Fruit fly (Drosophila melanogaster) whole organism, prepupa: ENCODE results near the gene Lcp65Ab2.

Experiments used
- Blimp-1 ChIP-seq: fragments of 200-800 bp; sonication (Bioruptor generic); optimal IDR thresholded peaks from 3 replicates; lab custom pipeline; 2017; ENCODE audit warnings: missing biosample characterization, missing genetic modification characterization, mild to moderate bottlenecking, moderate library complexity, missing genetic modification reagents
- CG10631 ChIP-seq: fragments of 200-800 bp; sonication (Bioruptor generic); optimal IDR thresholded peaks from 2 replicates; lab custom pipeline; 2016; ENCODE audit warnings: missing biosample characterization, missing genetic modification characterization
- CG10669 ChIP-seq: fragments of 200-800 bp; sonication (Bioruptor generic); optimal IDR thresholded peaks from 3 replicates; lab custom pipeline; 2018; ENCODE audit warnings: missing biosample characterization, mild to moderate bottlenecking, missing genetic modification characterization, moderate library complexity
- CG11762 ChIP-seq: fragments of 200-800 bp; sonication (Bioruptor generic); optimal IDR thresholded peaks from 3 replicates; lab custom pipeline; 2016; ENCODE audit warnings: missing biosample characterization, missing genetic modification characterization; ENCODE audit not compliant: insufficient read depth
- CG11902 ChIP-seq: fragments of 200-800 bp; sonication (Bioruptor generic); optimal IDR thresholded peaks from 3 replicates; lab custom pipeline; 2016; ENCODE audit warnings: missing biosample characterization, missing genetic modification characterization
- CG15336 ChIP-seq: fragments of 200-800 bp; sonication (Bioruptor generic); IDR thresholded peaks from 2 replicates; pipeline ENCODE4 v1.3.6; 2022; ENCODE audit warnings: missing biosample characterization, missing genetic modification characterization
- CG1621 ChIP-seq: fragments of 200-800 bp; sonication (Bioruptor generic); optimal IDR thresholded peaks from 3 replicates; lab custom pipeline; 2018; ENCODE audit warnings: missing biosample characterization, mild to moderate bottlenecking, missing genetic modification characterization
- CG3032 ChIP-seq: fragments of 200-800 bp; optimal IDR thresholded peaks from 2 replicates; lab custom pipeline; 2019; ENCODE audit warnings: missing biosample characterization, mild to moderate bottlenecking, missing genetic modification characterization, moderate library complexity
- CG32006 ChIP-seq: fragments of 200-800 bp; sonication (Bioruptor generic); optimal IDR thresholded peaks from 3 replicates; lab custom pipeline; 2017; ENCODE audit warnings: missing biosample characterization, mild to moderate bottlenecking, missing genetic modification characterization
- CG34406 ChIP-seq: fragments of 200-800 bp; sonication (Bioruptor generic); optimal IDR thresholded peaks from 3 replicates; lab custom pipeline; 2016; ENCODE audit warnings: missing biosample characterization, missing genetic modification characterization
- CG3919 ChIP-seq: fragments of 200-800 bp; sonication (Bioruptor generic); optimal IDR thresholded peaks from 3 replicates; lab custom pipeline; 2016; ENCODE audit warnings: missing biosample characterization, missing genetic modification characterization
- CG4318 ChIP-seq: fragments of 200-800 bp; sonication (Bioruptor generic); optimal IDR thresholded peaks from 3 replicates; lab custom pipeline; 2017; ENCODE audit warnings: missing biosample characterization, mild to moderate bottlenecking, missing genetic modification characterization
- CG6163 ChIP-seq: fragments of 200-800 bp; sonication (Bioruptor generic); IDR thresholded peaks from 3 replicates; pipeline ENCODE4 v1.3.6; 2022; ENCODE audit warnings: missing biosample characterization, missing genetic modification characterization
- CG6276 ChIP-seq: fragments of 200-800 bp; sonication (Bioruptor generic); optimal IDR thresholded peaks from 2 replicates; lab custom pipeline; 2017; ENCODE audit warnings: missing biosample characterization, mild to moderate bottlenecking, missing genetic modification characterization
- CG6792 ChIP-seq: fragments of 200-800 bp; sonication (Bioruptor generic); optimal IDR thresholded peaks from 3 replicates; lab custom pipeline; 2016; ENCODE audit warnings: missing biosample characterization, missing genetic modification characterization
- CG6808 ChIP-seq: fragments of 200-800 bp; sonication (Bioruptor generic); optimal IDR thresholded peaks from 3 replicates; lab custom pipeline; 2017; ENCODE audit warnings: missing biosample characterization, missing genetic modification characterization, mild to moderate bottlenecking, moderate library complexity, missing genetic modification reagents
- CG7368 ChIP-seq: fragments of 200-800 bp; sonication (Bioruptor generic); optimal IDR thresholded peaks from 3 replicates; lab custom pipeline; 2016; ENCODE audit warnings: missing biosample characterization, missing genetic modification characterization
- CG9139 ChIP-seq: fragments of 200-800 bp; sonication (Bioruptor generic); optimal IDR thresholded peaks from 3 replicates; lab custom pipeline; 2017; ENCODE audit warnings: missing biosample characterization, mild to moderate bottlenecking, missing genetic modification characterization
- Eip78C ChIP-seq: fragments of 200-800 bp; sonication (Bioruptor generic); peaks from one replicate; lab custom pipeline; 2016; ENCODE audit warnings: missing biosample characterization, missing genetic modification characterization
- Ets96B ChIP-seq: fragments of 200-800 bp; optimal IDR thresholded peaks from 2 replicates; lab custom pipeline; 2019; ENCODE audit warnings: missing biosample characterization, mild to moderate bottlenecking, missing genetic modification characterization, moderate library complexity
- Gug ChIP-seq: fragments of 200-800 bp; sonication (Bioruptor generic); IDR thresholded peaks from 2 replicates; pipeline ENCODE4 v1.3.6; 2022; ENCODE audit warnings: missing biosample characterization, missing genetic modification characterization
- Hr38 ChIP-seq: sonication (Bioruptor generic); optimal IDR thresholded peaks from 2 replicates; lab custom pipeline; 2016; ENCODE audit warnings: missing biosample characterization, missing genetic modification characterization
- Hr39 ChIP-seq: fragments of 200-800 bp; sonication (Bioruptor generic); optimal IDR thresholded peaks from 2 replicates; lab custom pipeline; 2016; ENCODE audit warnings: missing biosample characterization, missing genetic modification characterization
- Hr4 ChIP-seq: fragments of 200-800 bp; sonication (Bioruptor generic); optimal IDR thresholded peaks from 3 replicates; lab custom pipeline; 2016; ENCODE audit warnings: missing biosample characterization, missing genetic modification characterization
- Lpt ChIP-seq: fragments of 200-800 bp; sonication (Bioruptor generic); optimal IDR thresholded peaks from 3 replicates; lab custom pipeline; 2016; ENCODE audit warnings: missing biosample characterization, missing genetic modification characterization
- Met ChIP-seq: fragments of 200-800 bp; sonication (Bioruptor generic); optimal IDR thresholded peaks from 3 replicates; lab custom pipeline; 2016; ENCODE audit warnings: missing biosample characterization, missing genetic modification characterization
- OdsH ChIP-seq: fragments of 200-800 bp; sonication (Bioruptor generic); optimal IDR thresholded peaks from 3 replicates; lab custom pipeline; 2016; ENCODE audit warnings: missing biosample characterization, missing genetic modification characterization
- Sox102F ChIP-seq: fragments of 200-800 bp; sonication (Bioruptor generic); optimal IDR thresholded peaks from 2 replicates; lab custom pipeline; 2016; ENCODE audit warnings: missing biosample characterization, mild to moderate bottlenecking, missing genetic modification characterization
- Sox14 ChIP-seq: fragments of 200-800 bp; sonication (Bioruptor generic); optimal IDR thresholded peaks from 3 replicates; lab custom pipeline; 2016; ENCODE audit warnings: missing biosample characterization, missing genetic modification characterization
- Sox15 ChIP-seq: fragments of 200-800 bp; sonication (Bioruptor generic); optimal IDR thresholded peaks from 3 replicates; lab custom pipeline; 2016; ENCODE audit warnings: missing biosample characterization, missing genetic modification characterization
- achi ChIP-seq: fragments of 200-800 bp; sonication (Bioruptor generic); optimal IDR thresholded peaks from 3 replicates; lab custom pipeline; 2016; ENCODE audit warnings: missing biosample characterization, missing genetic modification characterization
- acj6 ChIP-seq: fragments of 200-800 bp; sonication (Bioruptor generic); optimal IDR thresholded peaks from 3 replicates; lab custom pipeline; 2016; ENCODE audit warnings: missing biosample characterization, missing genetic modification characterization
- cyc ChIP-seq: fragments of 200-800 bp; sonication (Bioruptor generic); optimal IDR thresholded peaks from 3 replicates; lab custom pipeline; 2016; ENCODE audit warnings: missing biosample characterization, missing genetic modification characterization
- dac ChIP-seq: fragments of 200-800 bp; sonication (Bioruptor generic); optimal IDR thresholded peaks from 2 replicates; lab custom pipeline; 2017; ENCODE audit warnings: missing biosample characterization, mild to moderate bottlenecking, missing genetic modification characterization
- eg ChIP-seq: fragments of 200-800 bp; sonication (Bioruptor generic); IDR thresholded peaks from 3 replicates; pipeline ENCODE4 v1.3.6; 2022; ENCODE audit warnings: missing biosample characterization, missing genetic modification characterization
- fd59A ChIP-seq: fragments of 200-800 bp; sonication (Bioruptor generic); optimal IDR thresholded peaks from 2 replicates; lab custom pipeline; 2017; ENCODE audit warnings: missing biosample characterization, mild to moderate bottlenecking, missing genetic modification characterization, missing genetic modification reagents
- fd85E ChIP-seq: fragments of 200-800 bp; sonication (Bioruptor generic); optimal IDR thresholded peaks from 3 replicates; lab custom pipeline; 2016; ENCODE audit warnings: missing biosample characterization, missing genetic modification characterization
- fkh ChIP-seq: fragments of 200-800 bp; sonication (Bioruptor generic); optimal IDR thresholded peaks from 3 replicates; lab custom pipeline; 2017; ENCODE audit warnings: missing biosample characterization, mild to moderate bottlenecking, missing genetic modification characterization, moderate library complexity
- lz ChIP-seq: fragments of 200-800 bp; sonication (Bioruptor generic); optimal IDR thresholded peaks from 3 replicates; lab custom pipeline; 2016; ENCODE audit warnings: missing biosample characterization, missing genetic modification characterization
- spab ChIP-seq: fragments of 200-800 bp; sonication (Bioruptor generic); optimal IDR thresholded peaks from 2 replicates; lab custom pipeline; 2017; ENCODE audit warnings: missing biosample characterization, mild to moderate bottlenecking, missing genetic modification characterization, missing genetic modification reagents
- ss ChIP-seq, 2 experiments: fragments of 200-800 bp; sonication (Bioruptor generic); optimal IDR thresholded peaks; 2 replicates in 1 of 2; 3 replicates in 1 of 2; lab custom pipeline; 2017 to 2018; ENCODE audit warnings: mild to moderate bottlenecking in 2 of 2, missing biosample characterization in 2 of 2, missing genetic modification characterization in 2 of 2, moderate library complexity in 1 of 2
- svp ChIP-seq: fragments of 200-800 bp; sonication (Bioruptor generic); peaks from one replicate; lab custom pipeline; 2016; ENCODE audit warnings: missing biosample characterization, missing genetic modification characterization
- topi ChIP-seq: fragments of 200-800 bp; sonication (Bioruptor generic); optimal IDR thresholded peaks from 3 replicates; lab custom pipeline; 2016; ENCODE audit warnings: missing biosample characterization, missing genetic modification characterization

The Lcp65Ab2 gene

DNA sequence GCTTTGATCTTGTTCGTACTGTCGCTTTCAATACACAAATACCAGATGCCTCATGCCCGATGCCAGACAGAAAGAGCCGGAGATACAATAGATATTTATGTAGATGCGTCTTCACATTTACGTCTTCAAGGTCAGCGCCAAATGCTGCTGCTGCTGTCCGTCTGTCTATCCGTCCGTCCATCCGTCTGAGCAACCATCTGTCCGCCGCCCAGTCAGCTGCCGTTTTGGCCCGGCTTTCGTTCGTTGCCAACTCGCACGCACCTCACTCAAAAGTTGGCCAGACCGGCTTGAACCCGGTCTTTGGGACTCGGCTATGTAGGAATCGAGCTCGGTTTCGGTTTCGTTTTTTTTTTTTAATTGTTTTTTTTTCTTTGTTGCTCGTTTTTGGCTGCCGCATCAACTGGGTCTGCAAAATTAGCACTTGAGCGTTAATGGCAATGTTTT, 8.5 kb downstream of the Lcp65Ab2 start (continued):
- TF ChIP-seq fd59A (GFP tag; lab: Kevin White, UChicago): peak; percentile 20
- peak; percentile 51 for TF ChIP-seq CG7368 (GFP tag; lab: Kevin White, UChicago)
- no peak for TF ChIP-seq CG10631 (GFP tag; lab: Kevin White, UChicago)
- TF ChIP-seq Met: no peak
- TF ChIP-seq CG10669 (GFP tag; lab: Kevin White, UChicago): peak; percentile 25
- no peak for TF ChIP-seq Hr4
- no peak for TF ChIP-seq topi (GFP tag; lab: Kevin White, UChicago)
- TF ChIP-seq Hr39: no peak
- TF ChIP-seq CG32006 (GFP tag; lab: Kevin White, UChicago): no peak
- TF ChIP-seq CG9139: peak; percentile 88
- TF ChIP-seq CG6276: peak; percentile 76
- TF ChIP-seq Sox15 (GFP tag; lab: Kevin White, UChicago): no peak
- TF ChIP-seq CG6808 (GFP tag; lab: Kevin White, UChicago): peak; percentile 86
- peak; percentile 82 for TF ChIP-seq CG6163 (GFP tag; lab: Robert Waterston, UW)
- TF ChIP-seq lz: no peak
- TF ChIP-seq CG34406 (GFP tag; lab: Kevin White, UChicago): no peak
- TF ChIP-seq CG3919 (GFP tag; lab: Kevin White, UChicago): peak; percentile 37
- no peak for TF ChIP-seq Sox14
- peak; percentile 83 to 93 for TF ChIP-seq ss (GFP tag; optimal IDR thresholded peaks at IDR 0.05; lab: Kevin White, UChicago)
- TF ChIP-seq Hr38: no peak
- no peak for TF ChIP-seq dac (GFP tag; lab: Kevin White, UChicago)
- TF ChIP-seq Gug (GFP tag; lab: Robert Waterston, UW): no peak
- no peak for TF ChIP-seq fd85E
- TF ChIP-seq CG15336 (GFP tag; lab: Robert Waterston, UW): peak; percentile 65
- TF ChIP-seq OdsH (GFP tag; lab: Kevin White, UChicago): no peak
- peak; percentile 57 for TF ChIP-seq spab (GFP tag; lab: Kevin White, UChicago)
- no peak for TF ChIP-seq svp (GFP tag; lab: Kevin White, UChicago)
- TF ChIP-seq CG6792 (GFP tag; lab: Kevin White, UChicago): peak; percentile 12
- TF ChIP-seq fkh (GFP tag; lab: Kevin White, UChicago): no peak
- no peak for TF ChIP-seq achi (GFP tag; lab: Kevin White, UChicago)
- no peak for TF ChIP-seq cyc (GFP tag; lab: Kevin White, UChicago)
- TF ChIP-seq CG1621: peak; percentile 57
- peak; percentile 84 for TF ChIP-seq eg
- peak; percentile 16 for TF ChIP-seq Blimp-1 (GFP tag; lab: Kevin White, UChicago)
- TF ChIP-seq Lpt (GFP tag; lab: Kevin White, UChicago): peak; percentile 31
- TF ChIP-seq Sox102F (GFP tag; lab: Kevin White, UChicago): no peak
- TF ChIP-seq CG3032 (tag; lab: Kevin White, UChicago): peak; percentile 42
- TF ChIP-seq CG11762 (GFP tag; lab: Kevin White, UChicago): peak; percentile 30
- no peak for TF ChIP-seq acj6
- TF ChIP-seq Eip78C (GFP tag; lab: Kevin White, UChicago): peak; percentile 73
- peak; percentile 37 for TF ChIP-seq Ets96B (tag; lab: Kevin White, UChicago)
- no peak for TF ChIP-seq CG4318 (GFP tag; lab: Kevin White, UChicago)
- no peak for TF ChIP-seq CG11902 (GFP tag; lab: Kevin White, UChicago)
